Fruit fly (Drosophila melanogaster) whole organism, embryonic: Measurements from ENCODE around the gene CG1233.

Experiments used
- CG10267 ChIP-seq: fragments of 200-800 bp; sonication (Bioruptor generic); optimal IDR thresholded peaks from 2 replicates; lab custom pipeline; 2018; ENCODE audit warnings: missing biosample characterization, mild to moderate bottlenecking, missing genetic modification characterization, moderate library complexity
- CG10654 ChIP-seq: fragments of 200-800 bp; sonication (Bioruptor generic); optimal IDR thresholded peaks from 2 replicates; lab custom pipeline; 2016; ENCODE audit warnings: missing biosample characterization, missing genetic modification characterization
- CG11093 ChIP-seq: fragments of 200-800 bp; sonication (Bioruptor generic); IDR thresholded peaks from 3 replicates; pipeline ENCODE4 v1.3.6; 2022; ENCODE audit warnings: missing biosample characterization, missing genetic modification characterization
- CG11560 ChIP-seq: fragments of 200-800 bp; sonication (Bioruptor generic); IDR thresholded peaks from 3 replicates; pipeline ENCODE4 v1.3.6; 2022; ENCODE audit warnings: missing biosample characterization, missing genetic modification characterization
- CG12659 ChIP-seq: fragments of 200-800 bp; sonication (Bioruptor generic); optimal IDR thresholded peaks from 3 replicates; lab custom pipeline; 2017; ENCODE audit warnings: mild to moderate bottlenecking, missing biosample characterization, missing genetic modification reagents, missing genetic modification characterization
- CG12744 ChIP-seq: fragments of 200-800 bp; sonication (Bioruptor generic); optimal IDR thresholded peaks from 2 replicates; lab custom pipeline; 2016; ENCODE audit warnings: missing biosample characterization, missing genetic modification characterization
- CG13287 ChIP-seq: fragments of 200-800 bp; sonication (Bioruptor generic); IDR thresholded peaks from 2 replicates; pipeline ENCODE4 v1.3.6; 2022; ENCODE audit warnings: missing biosample characterization, missing genetic modification characterization; ENCODE audit not compliant: partially characterized antibody
- CG13624 ChIP-seq: fragments of 200-800 bp; sonication (Bioruptor generic); optimal IDR thresholded peaks from 2 replicates; lab custom pipeline; 2016; ENCODE audit warnings: missing biosample characterization, missing genetic modification characterization
- CG13894 ChIP-seq: fragments of 200-800 bp; sonication (Bioruptor generic); optimal IDR thresholded peaks from 3 replicates; lab custom pipeline; 2018; ENCODE audit warnings: missing biosample characterization, mild to moderate bottlenecking, missing genetic modification characterization, moderate library complexity
- CG14710 ChIP-seq: fragments of 200-800 bp; sonication (Bioruptor generic); optimal IDR thresholded peaks from 3 replicates; lab custom pipeline; 2019; ENCODE audit warnings: missing biosample characterization, mild to moderate bottlenecking, missing genetic modification characterization, moderate library complexity
- CG14860 ChIP-seq: fragments of 200-800 bp; sonication (Bioruptor generic); IDR thresholded peaks from 3 replicates; pipeline ENCODE4 v1.3.6; 2022; ENCODE audit warnings: missing biosample characterization, missing genetic modification characterization; ENCODE audit not compliant: partially characterized antibody
- CG17829 ChIP-seq: fragments of 200-800 bp; optimal IDR thresholded peaks from 2 replicates; lab custom pipeline; 2019; ENCODE audit warnings: missing biosample characterization, mild to moderate bottlenecking, missing genetic modification characterization, moderate library complexity
- CG2202 ChIP-seq: fragments of 200-800 bp; sonication (Bioruptor generic); optimal IDR thresholded peaks from 2 replicates; lab custom pipeline; 2018; ENCODE audit warnings: missing biosample characterization, mild to moderate bottlenecking, missing genetic modification characterization
- CG3065 ChIP-seq: fragments of 200-800 bp; sonication (Bioruptor generic); optimal IDR thresholded peaks from 2 replicates; lab custom pipeline; 2016; ENCODE audit warnings: missing biosample characterization, missing genetic modification characterization
- CG31388 ChIP-seq: fragments of 200-800 bp; sonication (Bioruptor generic); optimal IDR thresholded peaks from 2 replicates; lab custom pipeline; 2016; ENCODE audit warnings: missing biosample characterization, missing genetic modification characterization
- CG3163 ChIP-seq: fragments of 200-800 bp; sonication (Bioruptor generic); optimal IDR thresholded peaks from 3 replicates; lab custom pipeline; 2016; ENCODE audit warnings: missing biosample characterization, missing genetic modification characterization
- CG33213 ChIP-seq: fragments of 200-800 bp; sonication (Bioruptor generic); optimal IDR thresholded peaks from 3 replicates; lab custom pipeline; 2016; ENCODE audit warnings: missing biosample characterization, missing genetic modification characterization
- CG34224 ChIP-seq: fragments of 200-800 bp; sonication (Bioruptor generic); IDR thresholded peaks from 3 replicates; pipeline ENCODE4 v1.3.6; 2022; ENCODE audit warnings: missing biosample characterization, missing genetic modification characterization; ENCODE audit not compliant: partially characterized antibody
- CG7786 ChIP-seq: fragments of 200-800 bp; sonication (Bioruptor generic); optimal IDR thresholded peaks from 2 replicates; lab custom pipeline; 2016; ENCODE audit warnings: missing biosample characterization, missing genetic modification characterization
- CG7963 ChIP-seq: fragments of 200-800 bp; sonication (Bioruptor generic); IDR thresholded peaks from 3 replicates; pipeline ENCODE4 v1.3.6; 2022; ENCODE audit warnings: missing biosample characterization, missing genetic modification characterization; ENCODE audit not compliant: partially characterized antibody
- CG9876 ChIP-seq: fragments of 200-800 bp; sonication (Bioruptor generic); optimal IDR thresholded peaks from 2 replicates; lab custom pipeline; 2016; ENCODE audit warnings: missing biosample characterization, missing genetic modification characterization
- CoRest ChIP-seq: fragments of 200-800 bp; sonication (Bioruptor generic); optimal IDR thresholded peaks from 3 replicates; lab custom pipeline; 2018; ENCODE audit warnings: missing biosample characterization, mild to moderate bottlenecking, missing genetic modification characterization, moderate library complexity
- Dll ChIP-seq: fragments of 200-800 bp; sonication (Bioruptor generic); IDR thresholded peaks from 4 replicates; pipeline ENCODE4 v1.3.6; 2022; ENCODE audit warnings: missing biosample characterization, missing genetic modification characterization; ENCODE audit not compliant: partially characterized antibody
- Dp ChIP-seq: fragments of 200-800 bp; sonication (Bioruptor generic); optimal IDR thresholded peaks from 2 replicates; lab custom pipeline; 2018; ENCODE audit warnings: missing biosample characterization, mild to moderate bottlenecking, missing genetic modification characterization, moderate library complexity
- Dref ChIP-seq: fragments of 200-800 bp; sonication (Bioruptor generic); IDR thresholded peaks from 2 replicates; pipeline ENCODE4 v1.3.6; 2022; ENCODE audit warnings: missing biosample characterization, missing genetic modification characterization
- E2f2 ChIP-seq: fragments of 200-800 bp; sonication (Bioruptor generic); IDR thresholded peaks from 2 replicates; pipeline ENCODE4 v1.3.6; 2022; ENCODE audit warnings: missing biosample characterization, missing genetic modification characterization
- Ets97D ChIP-seq: fragments of 200-800 bp; sonication (Bioruptor generic); optimal IDR thresholded peaks from 3 replicates; lab custom pipeline; 2016; ENCODE audit warnings: missing biosample characterization, missing genetic modification characterization
- Hmr ChIP-seq: fragments of 200-800 bp; sonication (Bioruptor generic); optimal IDR thresholded peaks from 3 replicates; lab custom pipeline; 2017; ENCODE audit warnings: mild to moderate bottlenecking, missing biosample characterization, missing genetic modification reagents, missing genetic modification characterization
- Lhr ChIP-seq: fragments of 200-800 bp; sonication (Bioruptor generic); optimal IDR thresholded peaks from 3 replicates; lab custom pipeline; 2017; ENCODE audit warnings: mild to moderate bottlenecking, missing biosample characterization, missing genetic modification reagents, missing genetic modification characterization
- Myb ChIP-seq: fragments of 200-800 bp; sonication (Bioruptor generic); optimal IDR thresholded peaks from 2 replicates; lab custom pipeline; 2016; ENCODE audit warnings: missing biosample characterization, missing genetic modification characterization
- Nf-YC ChIP-seq: fragments of 200-800 bp; optimal IDR thresholded peaks from 3 replicates; lab custom pipeline; 2019; ENCODE audit warnings: missing biosample characterization, mild to moderate bottlenecking, missing genetic modification characterization, moderate library complexity
- Pdp1 ChIP-seq, 2 experiments: fragments of 200-800 bp; sonication (Bioruptor generic); optimal IDR thresholded peaks; 3 replicates each; lab custom pipeline; 2016; ENCODE audit warnings: missing biosample characterization in 2 of 2, missing genetic modification characterization in 2 of 2, mild to moderate bottlenecking in 1 of 2, moderate library complexity in 1 of 2
- Scr ChIP-seq: fragments of 200-800 bp; sonication (Bioruptor generic); IDR thresholded peaks from 2 replicates; pipeline ENCODE4 v1.3.6; 2022; ENCODE audit warnings: missing biosample characterization, missing genetic modification characterization; ENCODE audit not compliant: partially characterized antibody
- YL-1 ChIP-seq: fragments of 200-800 bp; sonication (Bioruptor generic); optimal IDR thresholded peaks from 3 replicates; lab custom pipeline; 2017; ENCODE audit warnings: missing biosample characterization, mild to moderate bottlenecking, missing genetic modification characterization
- bab2 ChIP-seq: fragments of 200-800 bp; sonication (Bioruptor generic); optimal IDR thresholded peaks from 2 replicates; lab custom pipeline; 2016; ENCODE audit warnings: missing biosample characterization, missing genetic modification characterization
- bsh ChIP-seq, 2 experiments: fragments of 200-800 bp; sonication (Bioruptor generic); optimal IDR thresholded peaks; 2 replicates each; lab custom pipeline; 2017 to 2018; ENCODE audit warnings: mild to moderate bottlenecking in 2 of 2, missing biosample characterization in 2 of 2, missing genetic modification characterization in 2 of 2, moderate library complexity in 1 of 2
- cas ChIP-seq: fragments of 200-800 bp; sonication (Bioruptor generic); IDR thresholded peaks from 2 replicates; pipeline ENCODE4 v1.3.6; 2022; ENCODE audit warnings: missing biosample characterization, missing genetic modification characterization
- gce ChIP-seq: fragments of 200-800 bp; sonication (Bioruptor generic); IDR thresholded peaks from 3 replicates; pipeline ENCODE4 v1.3.6; 2022; ENCODE audit warnings: missing biosample characterization, missing genetic modification characterization
- gfzf ChIP-seq: fragments of 200-800 bp; sonication (Bioruptor generic); optimal IDR thresholded peaks from 2 replicates; lab custom pipeline; 2016; ENCODE audit warnings: missing biosample characterization, mild to moderate bottlenecking, missing genetic modification characterization, moderate library complexity
- grau ChIP-seq: fragments of 200-800 bp; optimal IDR thresholded peaks from 3 replicates; lab custom pipeline; 2019; ENCODE audit warnings: missing biosample characterization, mild to moderate bottlenecking, missing genetic modification characterization, moderate library complexity
- grn ChIP-seq: fragments of 200-800 bp; sonication (Bioruptor generic); optimal IDR thresholded peaks from 3 replicates; lab custom pipeline; 2017; ENCODE audit warnings: missing biosample characterization, missing genetic modification characterization
- hb ChIP-seq: fragments of 200-800 bp; sonication (Bioruptor generic); IDR thresholded peaks from 3 replicates; pipeline ENCODE4 v1.3.6; 2022; ENCODE audit warnings: missing biosample characterization, missing genetic modification characterization; ENCODE audit not compliant: partially characterized antibody
- her ChIP-seq: fragments of 200-800 bp; sonication (Bioruptor generic); optimal IDR thresholded peaks from 2 replicates; lab custom pipeline; 2016; ENCODE audit warnings: missing biosample characterization, missing genetic modification characterization
- lab ChIP-seq: fragments of 200-800 bp; sonication (Bioruptor generic); optimal IDR thresholded peaks from 3 replicates; lab custom pipeline; 2017; ENCODE audit warnings: missing biosample characterization, missing genetic modification characterization, mild to moderate bottlenecking, moderate library complexity, missing genetic modification reagents
- nmo ChIP-seq: fragments of 200-800 bp; sonication (Bioruptor generic); optimal IDR thresholded peaks from 2 replicates; lab custom pipeline; 2018; ENCODE audit warnings: missing biosample characterization, mild to moderate bottlenecking, missing genetic modification characterization, moderate library complexity
- odd ChIP-seq: fragments of 200-800 bp; sonication (Bioruptor generic); optimal IDR thresholded peaks from 2 replicates; lab custom pipeline; 2017; ENCODE audit warnings: missing biosample characterization, mild to moderate bottlenecking, missing genetic modification characterization
- ro ChIP-seq: fragments of 200-800 bp; sonication (Bioruptor generic); IDR thresholded peaks from 2 replicates; pipeline ENCODE4 v1.3.6; 2022; ENCODE audit warnings: missing biosample characterization, missing genetic modification characterization
- sob ChIP-seq: fragments of 200-800 bp; sonication (Bioruptor generic); IDR thresholded peaks from 2 replicates; pipeline ENCODE4 v1.3.6; 2022; ENCODE audit warnings: missing biosample characterization, missing genetic modification characterization
- sug ChIP-seq: fragments of 200-800 bp; optimal IDR thresholded peaks from 2 replicates; lab custom pipeline; 2019; ENCODE audit warnings: missing biosample characterization, mild to moderate bottlenecking, missing genetic modification characterization, moderate library complexity
- trem ChIP-seq: fragments of 200-800 bp; optimal IDR thresholded peaks from 3 replicates; lab custom pipeline; 2019; ENCODE audit warnings: missing biosample characterization, mild to moderate bottlenecking, missing genetic modification characterization, moderate library complexity

CG1233 gene

dm6 chr3L:327833-328232, 33.4 kb upstream of the CG1233 start, which contains the start of the genes Atac3 and Ptpmeg (continued):
- no peak for TF ChIP-seq sob
- peak; percentile 33 for TF ChIP-seq grn (GFP tag; lab: Kevin White, UChicago)
- TF ChIP-seq CG13287 (GFP tag; lab: Robert Waterston, UW): peak; percentile 68
- peak; percentile 75 for TF ChIP-seq Dll
- peak; percentile 52 for TF ChIP-seq CG14710 (tag; lab: Kevin White, UChicago)
- peak; percentile 32 for TF ChIP-seq trem (tag; lab: Kevin White, UChicago)
- peak; percentile 15 for TF ChIP-seq Hmr
- TF ChIP-seq Pdp1 (GFP tag; optimal IDR thresholded peaks at IDR 0.05; lab: Kevin White, UChicago): peak in 1 of 2 experiments; percentile 23
- TF ChIP-seq bab2 (GFP tag; lab: Kevin White, UChicago): no peak
- peak; percentile 8 for TF ChIP-seq grau (tag; lab: Kevin White, UChicago)
- peak; percentile 50 for TF ChIP-seq Myb (GFP tag; lab: Kevin White, UChicago)
- TF ChIP-seq sug (tag; lab: Kevin White, UChicago): peak; percentile 0
- peak; percentile 74 for TF ChIP-seq E2f2
- no peak for TF ChIP-seq CG7786
- TF ChIP-seq CG14860 (GFP tag; lab: Robert Waterston, UW): peak; percentile 54; the same call in 2 of the 3 replicates
- TF ChIP-seq nmo (GFP tag; lab: Kevin White, UChicago): peak; percentile 52
- TF ChIP-seq gfzf (GFP tag; lab: Kevin White, UChicago): peak; percentile 90
- TF ChIP-seq odd (GFP tag; lab: Kevin White, UChicago): no peak
- 0 out of 3 replicates have a peak, but pooled peaks have one; percentile 17 for TF ChIP-seq hb (GFP tag; lab: Robert Waterston, UW)
- peak; percentile 30 for TF ChIP-seq CG17829
- TF ChIP-seq CG31388 (GFP tag; lab: Kevin White, UChicago): no peak
- peak; percentile 42 for TF ChIP-seq her
- 0 out of 3 replicates have a peak, but pooled peaks have one; percentile 4 for TF ChIP-seq CG7963 (GFP tag; lab: Robert Waterston, UW)
- TF ChIP-seq CG9876 (GFP tag; lab: Kevin White, UChicago): no peak
- peak; percentile 56 for TF ChIP-seq CoRest (tag; lab: Kevin White, UChicago)
- TF ChIP-seq CG10654 (GFP tag; lab: Kevin White, UChicago): no peak
- no peak for TF ChIP-seq bsh (GFP tag; optimal IDR thresholded peaks at IDR 0.05; lab: Kevin White, UChicago)
- no peak for TF ChIP-seq CG3065 (GFP tag; lab: Kevin White, UChicago)
- TF ChIP-seq Lhr (GFP tag; lab: Kevin White, UChicago): peak; percentile 58
- TF ChIP-seq CG11560: no peak
- TF ChIP-seq Nf-YC (tag; lab: Kevin White, UChicago): peak; percentile 27
- peak; percentile 10 for TF ChIP-seq CG13894
- TF ChIP-seq Dp (GFP tag; lab: Kevin White, UChicago): peak; percentile 74
- no peak for TF ChIP-seq CG3163 (GFP tag; lab: Kevin White, UChicago)
- peak; percentile 61 for TF ChIP-seq CG10267 (tag; lab: Kevin White, UChicago)
- TF ChIP-seq CG33213 (GFP tag; lab: Kevin White, UChicago): peak; percentile 27
- TF ChIP-seq ro (GFP tag; lab: Robert Waterston, UW): no peak
- TF ChIP-seq CG11093 (GFP tag; lab: Robert Waterston, UW): no peak
- peak; percentile 50 for TF ChIP-seq Ets97D
- TF ChIP-seq lab (GFP tag; lab: Kevin White, UChicago): no peak
- no peak for TF ChIP-seq gce
- peak; percentile 58 for TF ChIP-seq CG12659 (GFP tag; lab: Kevin White, UChicago)
- no peak for TF ChIP-seq CG12744 (GFP tag; lab: Kevin White, UChicago)
- no peak for TF ChIP-seq CG2202 (tag; lab: Kevin White, UChicago)
- 0 out of 3 replicates have a peak, but pooled peaks have one; percentile 40 for TF ChIP-seq CG34224
- TF ChIP-seq CG13624 (GFP tag; lab: Kevin White, UChicago): no peak
- peak; percentile 69 for TF ChIP-seq Scr
- TF ChIP-seq cas (GFP tag; lab: Robert Waterston, UW): no peak
- peak; percentile 43 for TF ChIP-seq YL-1 (GFP tag; lab: Kevin White, UChicago)
- peak; percentile 70 for TF ChIP-seq Dref (GFP tag; lab: Robert Waterston, UW)
